Worm (Caenorhabditis elegans) whole organism, L3 larva: Measurements from ENCODE around the gene msp-81.
A peak's percentile ranks its signal among the peaks of the same experiment; 100 is the strongest.

ENCODE experiments used
- ama-1 ChIP-seq: fragments of 150-350 bp; optimal IDR thresholded peaks from 2 replicates; lab custom pipeline; 2018
- daf-12 ChIP-seq: fragments of 150-350 bp; optimal IDR thresholded peaks from 2 replicates; lab custom pipeline; 2014; ENCODE audit warnings: missing biosample characterization, missing genetic modification reagents, missing genetic modification characterization
- egl-27 ChIP-seq: sonication (generic microtip); optimal IDR thresholded peaks from 4 replicates; lab custom pipeline; 2017; ENCODE audit warnings: missing biosample characterization, missing genetic modification reagents, missing genetic modification characterization
- elt-3 ChIP-seq, 3 experiments: fragments of 150-350 bp in 1 of 3; sonication (generic microtip) in 2 of 3; optimal IDR thresholded peaks; 2 replicates in 2 of 3; 4 replicates in 1 of 3; lab custom pipeline; 2014 to 2017; ENCODE audit warnings: missing biosample characterization in 3 of 3, missing genetic modification characterization in 3 of 3
- jun-1 ChIP-seq: fragments of 150-350 bp; optimal IDR thresholded peaks from 2 replicates; lab custom pipeline; 2014; ENCODE audit warnings: missing biosample characterization, missing genetic modification reagents, missing genetic modification characterization
- lin-15B ChIP-seq: fragments of 150-350 bp; optimal IDR thresholded peaks from 2 replicates; lab custom pipeline; 2014; ENCODE audit warnings: missing biosample characterization, missing genetic modification characterization
- nhr-11 ChIP-seq: fragments of 150-350 bp; optimal IDR thresholded peaks from 2 replicates; lab custom pipeline; 2014; ENCODE audit warnings: missing biosample characterization, missing genetic modification characterization
- nhr-25 ChIP-seq: sonication (generic microtip); optimal IDR thresholded peaks from 2 replicates; lab custom pipeline; 2017; ENCODE audit warnings: missing biosample characterization, missing genetic modification characterization
- nhr-76 ChIP-seq: fragments of 150-350 bp; sonication (generic microtip); optimal IDR thresholded peaks from 5 replicates; lab custom pipeline; 2014; ENCODE audit warnings: missing biosample characterization, missing genetic modification characterization
- pha-4 ChIP-seq: fragments of 150-350 bp; optimal IDR thresholded peaks from 2 replicates; lab custom pipeline; 2014; ENCODE audit warnings: missing biosample characterization, missing genetic modification reagents, missing genetic modification characterization
- snpc-4 ChIP-seq: fragments of 150-350 bp; optimal IDR thresholded peaks from 2 replicates; lab custom pipeline; 2014; ENCODE audit warnings: missing biosample characterization, missing genetic modification characterization
- tbx-2 ChIP-seq: sonication (generic microtip); optimal IDR thresholded peaks from 2 replicates; lab custom pipeline; 2016; ENCODE audit warnings: mild to moderate bottlenecking, missing genetic modification characterization, missing compliant biosample characterization

DNA sequence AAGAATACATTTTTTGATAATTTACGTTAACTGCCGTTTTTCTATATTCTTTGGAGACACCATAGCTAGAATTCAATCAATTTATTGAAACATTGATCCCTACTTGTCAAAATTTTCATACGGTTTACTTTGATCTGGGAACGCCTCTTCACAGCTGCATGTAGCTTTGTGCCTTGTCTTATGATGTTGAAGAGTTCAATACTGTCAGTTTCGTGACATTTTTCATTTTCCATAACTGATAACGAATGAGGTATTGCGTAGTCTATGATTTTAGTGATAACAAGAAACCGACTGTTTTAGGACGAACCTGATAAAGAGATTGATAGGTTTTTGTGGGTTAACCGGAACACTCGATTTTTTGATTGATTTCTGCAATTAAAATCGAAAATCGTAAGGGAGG is 34.8 kb downstream of the msp-81 start:
- TF ChIP-seq snpc-4 (tag; lab: Kevin White, UChicago) (no peak), daf-12 (no peak), pha-4 (tag; lab: Kevin White, UChicago) (peak; percentile 66), tbx-2 (no peak), lin-15B (tag; lab: Kevin White, UChicago) (no peak), jun-1 (tag; lab: Kevin White, UChicago) (peak; percentile 82), nhr-25 (tag; lab: Kevin White, UChicago) (no peak), egl-27 (tag; lab: Kevin White, UChicago) (no peak), ama-1 (peak; percentile 56), elt-3 (tag; optimal IDR thresholded peaks at IDR 0.05; lab: Kevin White, UChicago) (no peak), nhr-76 (tag; lab: Kevin White, UChicago) (no peak), nhr-11 (tag; lab: Kevin White, UChicago) (no peak)
